Fruit fly (Drosophila melanogaster) whole organism, embryonic: ENCODE data around the gene Rbp4.

ENCODE experiments used
- ATbp ChIP-seq: fragments of 200-800 bp; sonication (Bioruptor generic); optimal IDR thresholded peaks from 2 replicates; lab custom pipeline; 2017; ENCODE audit warnings: missing biosample characterization, mild to moderate bottlenecking, missing genetic modification characterization, missing genetic modification reagents
- CG11093 ChIP-seq: fragments of 200-800 bp; sonication (Bioruptor generic); IDR thresholded peaks from 3 replicates; pipeline ENCODE4 v1.3.6; 2022; ENCODE audit warnings: missing biosample characterization, missing genetic modification characterization
- CG12769 ChIP-seq: fragments of 200-800 bp; sonication (Bioruptor generic); optimal IDR thresholded peaks from 2 replicates; lab custom pipeline; 2019; ENCODE audit warnings: missing biosample characterization, mild to moderate bottlenecking, missing genetic modification characterization, moderate library complexity
- CG13775 ChIP-seq: fragments of 200-800 bp; sonication (Bioruptor generic); optimal IDR thresholded peaks from 3 replicates; lab custom pipeline; 2017; ENCODE audit warnings: missing biosample characterization, mild to moderate bottlenecking, missing genetic modification characterization
- CG14050 ChIP-seq: fragments of 200-800 bp; sonication (Bioruptor generic); IDR thresholded peaks from 3 replicates; pipeline ENCODE4 v1.3.6; 2022; ENCODE audit warnings: missing biosample characterization, missing genetic modification characterization
- CG14710 ChIP-seq: fragments of 200-800 bp; sonication (Bioruptor generic); optimal IDR thresholded peaks from 3 replicates; lab custom pipeline; 2019; ENCODE audit warnings: missing biosample characterization, mild to moderate bottlenecking, missing genetic modification characterization, moderate library complexity
- CG15011 ChIP-seq: fragments of 200-800 bp; sonication (Bioruptor generic); optimal IDR thresholded peaks from 3 replicates; lab custom pipeline; 2018; ENCODE audit warnings: missing biosample characterization, mild to moderate bottlenecking, missing genetic modification characterization
- CG15479 ChIP-seq: fragments of 200-800 bp; sonication (Bioruptor generic); optimal IDR thresholded peaks from 3 replicates; lab custom pipeline; 2019; ENCODE audit warnings: missing biosample characterization, mild to moderate bottlenecking, missing genetic modification characterization, moderate library complexity
- CG15601 ChIP-seq: fragments of 200-800 bp; sonication (Bioruptor generic); optimal IDR thresholded peaks from 3 replicates; lab custom pipeline; 2019; ENCODE audit warnings: missing biosample characterization, mild to moderate bottlenecking, missing genetic modification characterization, moderate library complexity
- CG17912 ChIP-seq: fragments of 200-800 bp; sonication (Bioruptor generic); optimal IDR thresholded peaks from 2 replicates; lab custom pipeline; 2018; ENCODE audit warnings: missing biosample characterization, mild to moderate bottlenecking, missing genetic modification characterization
- CG2199 ChIP-seq: fragments of 200-800 bp; sonication (Bioruptor generic); IDR thresholded peaks from 3 replicates; pipeline ENCODE4 v1.3.6; 2022; ENCODE audit warnings: missing biosample characterization, missing genetic modification characterization
- CG2202 ChIP-seq: fragments of 200-800 bp; sonication (Bioruptor generic); optimal IDR thresholded peaks from 2 replicates; lab custom pipeline; 2018; ENCODE audit warnings: missing biosample characterization, mild to moderate bottlenecking, missing genetic modification characterization
- CG31224 ChIP-seq: fragments of 200-800 bp; sonication (Bioruptor generic); IDR thresholded peaks from 2 replicates; pipeline ENCODE4 v1.3.6; 2022; ENCODE audit warnings: missing biosample characterization, missing genetic modification characterization
- CG33557 ChIP-seq: fragments of 200-800 bp; sonication (Bioruptor generic); optimal IDR thresholded peaks from 2 replicates; lab custom pipeline; 2019; ENCODE audit warnings: missing biosample characterization, mild to moderate bottlenecking, missing genetic modification characterization, moderate library complexity
- CG3995 ChIP-seq: fragments of 200-800 bp; sonication (Bioruptor generic); optimal IDR thresholded peaks from 3 replicates; lab custom pipeline; 2016; ENCODE audit warnings: missing biosample characterization, missing genetic modification characterization
- CG43689 ChIP-seq: fragments of 200-800 bp; sonication (Bioruptor generic); IDR thresholded peaks from 2 replicates; pipeline ENCODE4 v1.3.6; 2022; ENCODE audit warnings: missing biosample characterization, missing genetic modification characterization
- CG4404 ChIP-seq: fragments of 200-800 bp; sonication (Bioruptor generic); IDR thresholded peaks from 2 replicates; pipeline ENCODE4 v1.3.6; 2022; ENCODE audit warnings: missing biosample characterization, missing genetic modification characterization
- CG4730 ChIP-seq: fragments of 200-800 bp; sonication (Bioruptor generic); IDR thresholded peaks from 2 replicates; pipeline ENCODE4 v1.3.6; 2022; ENCODE audit warnings: missing biosample characterization, missing genetic modification characterization
- CG8765 ChIP-seq: fragments of 200-800 bp; sonication (Bioruptor generic); IDR thresholded peaks from 2 replicates; pipeline ENCODE4 v1.3.6; 2022; ENCODE audit warnings: missing biosample characterization, missing genetic modification characterization
- CG9797 ChIP-seq: fragments of 200-800 bp; sonication (Bioruptor generic); optimal IDR thresholded peaks from 3 replicates; lab custom pipeline; 2018; ENCODE audit warnings: missing biosample characterization, mild to moderate bottlenecking, missing genetic modification characterization
- CHES-1-like ChIP-seq: fragments of 200-800 bp; sonication (Bioruptor generic); optimal IDR thresholded peaks from 2 replicates; lab custom pipeline; 2016; ENCODE audit warnings: missing biosample characterization, missing genetic modification characterization
- E2f2 ChIP-seq: fragments of 200-800 bp; sonication (Bioruptor generic); IDR thresholded peaks from 2 replicates; pipeline ENCODE4 v1.3.6; 2022; ENCODE audit warnings: missing biosample characterization, missing genetic modification characterization
- ERR ChIP-seq: fragments of 200-800 bp; sonication (Bioruptor generic); optimal IDR thresholded peaks from 2 replicates; lab custom pipeline; 2016; ENCODE audit warnings: missing biosample characterization, missing genetic modification characterization
- Ets97D ChIP-seq: fragments of 200-800 bp; sonication (Bioruptor generic); optimal IDR thresholded peaks from 3 replicates; lab custom pipeline; 2016; ENCODE audit warnings: missing biosample characterization, missing genetic modification characterization
- Fer1 ChIP-seq: fragments of 200-800 bp; sonication (Bioruptor generic); optimal IDR thresholded peaks from 2 replicates; lab custom pipeline; 2017; ENCODE audit warnings: missing biosample characterization, mild to moderate bottlenecking, missing genetic modification characterization
- Gsc ChIP-seq: fragments of 200-800 bp; sonication (Bioruptor generic); IDR thresholded peaks from 2 replicates; pipeline ENCODE4 v1.3.6; 2022; ENCODE audit warnings: missing biosample characterization, missing genetic modification characterization
- Hr51 ChIP-seq, 2 experiments: fragments of 200-800 bp; sonication (Bioruptor generic); optimal IDR thresholded peaks; 2 replicates in 1 of 2; 3 replicates in 1 of 2; lab custom pipeline; 2016 to 2018; ENCODE audit warnings: missing biosample characterization in 2 of 2, missing genetic modification characterization in 2 of 2, mild to moderate bottlenecking in 1 of 2, moderate library complexity in 1 of 2
- Taf1 ChIP-seq: fragments of 200-800 bp; sonication (Bioruptor generic); IDR thresholded peaks from 2 replicates; pipeline ENCODE4 v1.3.6; 2022; ENCODE audit warnings: missing biosample characterization, missing genetic modification characterization
- ab ChIP-seq: fragments of 200-800 bp; sonication (Bioruptor generic); optimal IDR thresholded peaks from 2 replicates; lab custom pipeline; 2016; ENCODE audit warnings: missing biosample characterization, missing genetic modification characterization
- ap ChIP-seq: fragments of 200-800 bp; sonication (Bioruptor generic); IDR thresholded peaks from 2 replicates; pipeline ENCODE4 v1.3.6; 2022; ENCODE audit warnings: missing biosample characterization, missing genetic modification characterization
- ash1 ChIP-seq: fragments of 200-800 bp; sonication (Bioruptor generic); optimal IDR thresholded peaks from 2 replicates; lab custom pipeline; 2018; ENCODE audit warnings: missing biosample characterization, mild to moderate bottlenecking, missing genetic modification characterization
- danr ChIP-seq: fragments of 200-800 bp; sonication (Bioruptor generic); IDR thresholded peaks from 2 replicates; pipeline ENCODE4 v1.3.6; 2022; ENCODE audit warnings: missing biosample characterization, missing genetic modification characterization
- dimm ChIP-seq: fragments of 200-800 bp; sonication (Bioruptor generic); IDR thresholded peaks from 2 replicates; pipeline ENCODE4 v1.3.6; 2022; ENCODE audit warnings: missing biosample characterization, missing genetic modification characterization
- dm ChIP-seq: fragments of 200-800 bp; sonication (Bioruptor generic); optimal IDR thresholded peaks from 3 replicates; lab custom pipeline; 2016; ENCODE audit warnings: missing biosample characterization, missing genetic modification characterization
- dpn ChIP-seq, 2 experiments: fragments of 200-800 bp; sonication (Bioruptor generic); optimal IDR thresholded peaks; 3 replicates each; lab custom pipeline; 2016; ENCODE audit warnings: missing biosample characterization in 2 of 2, missing genetic modification characterization in 2 of 2
- eyg ChIP-seq: fragments of 200-800 bp; sonication (Bioruptor generic); optimal IDR thresholded peaks from 3 replicates; lab custom pipeline; 2016; ENCODE audit warnings: missing biosample characterization, missing genetic modification characterization
- fd3F ChIP-seq: fragments of 200-800 bp; sonication (Bioruptor generic); optimal IDR thresholded peaks from 2 replicates; lab custom pipeline; 2018; ENCODE audit warnings: missing biosample characterization, mild to moderate bottlenecking, missing genetic modification characterization, moderate library complexity
- fru ChIP-seq: fragments of >200 bp; optimal IDR thresholded peaks from 2 replicates; lab custom pipeline; 2017
- grn ChIP-seq: fragments of 200-800 bp; sonication (Bioruptor generic); optimal IDR thresholded peaks from 3 replicates; lab custom pipeline; 2017; ENCODE audit warnings: missing biosample characterization, missing genetic modification characterization
- gro ChIP-seq: fragments of 200-800 bp; sonication (Bioruptor generic); optimal IDR thresholded peaks from 2 replicates; lab custom pipeline; 2016; ENCODE audit warnings: missing biosample characterization, missing genetic modification characterization
- h ChIP-seq: fragments of >200 bp; optimal IDR thresholded peaks from 2 replicates; lab custom pipeline; 2017
- insv ChIP-seq, 2 experiments: fragments of 200-800 bp; sonication (Bioruptor generic); optimal IDR thresholded peaks; 3 replicates each; lab custom pipeline; 2016 to 2018; ENCODE audit warnings: missing biosample characterization in 2 of 2, missing genetic modification characterization in 2 of 2
- kay ChIP-seq: fragments of 200-800 bp; sonication (Bioruptor generic); optimal IDR thresholded peaks from 2 replicates; lab custom pipeline; 2016; ENCODE audit warnings: missing biosample characterization, missing genetic modification characterization
- mld ChIP-seq: fragments of 200-800 bp; sonication (Bioruptor generic); IDR thresholded peaks from 3 replicates; pipeline ENCODE4 v1.3.6; 2022; ENCODE audit warnings: missing biosample characterization, missing genetic modification characterization; ENCODE audit not compliant: partially characterized antibody
- pho ChIP-seq: fragments of 200-800 bp; sonication (Bioruptor generic); optimal IDR thresholded peaks from 2 replicates; lab custom pipeline; 2016; ENCODE audit warnings: missing biosample characterization, missing genetic modification characterization
- prd ChIP-seq, 3 experiments: fragments of >200 bp in 2 of 3; fragments of 200-800 bp in 1 of 3; sonication (Bioruptor generic) in 1 of 3; optimal IDR thresholded peaks in 2 of 3; IDR thresholded peaks in 1 of 3; 2 replicates in 2 of 3; 3 replicates in 1 of 3; pipeline versions ENCODE4 v1.3.6 to Lab custom; 2017 to 2022; ENCODE audit warnings: missing biosample characterization in 1 of 3, missing genetic modification characterization in 1 of 3
- sisA ChIP-seq: fragments of 200-800 bp; sonication (Bioruptor generic); IDR thresholded peaks from 2 replicates; pipeline ENCODE4 v1.3.6; 2022; ENCODE audit warnings: missing biosample characterization, missing genetic modification characterization
- tio ChIP-seq: fragments of 200-800 bp; sonication (Bioruptor generic); optimal IDR thresholded peaks from 2 replicates; lab custom pipeline; 2017; ENCODE audit warnings: missing biosample characterization, missing genetic modification characterization, inconsistent platforms
- z ChIP-seq: fragments of 200-800 bp; sonication (Bioruptor generic); IDR thresholded peaks from 3 replicates; pipeline ENCODE4 v1.3.6; 2022; ENCODE audit warnings: missing biosample characterization, missing genetic modification characterization

The Rbp4 gene

DNA sequence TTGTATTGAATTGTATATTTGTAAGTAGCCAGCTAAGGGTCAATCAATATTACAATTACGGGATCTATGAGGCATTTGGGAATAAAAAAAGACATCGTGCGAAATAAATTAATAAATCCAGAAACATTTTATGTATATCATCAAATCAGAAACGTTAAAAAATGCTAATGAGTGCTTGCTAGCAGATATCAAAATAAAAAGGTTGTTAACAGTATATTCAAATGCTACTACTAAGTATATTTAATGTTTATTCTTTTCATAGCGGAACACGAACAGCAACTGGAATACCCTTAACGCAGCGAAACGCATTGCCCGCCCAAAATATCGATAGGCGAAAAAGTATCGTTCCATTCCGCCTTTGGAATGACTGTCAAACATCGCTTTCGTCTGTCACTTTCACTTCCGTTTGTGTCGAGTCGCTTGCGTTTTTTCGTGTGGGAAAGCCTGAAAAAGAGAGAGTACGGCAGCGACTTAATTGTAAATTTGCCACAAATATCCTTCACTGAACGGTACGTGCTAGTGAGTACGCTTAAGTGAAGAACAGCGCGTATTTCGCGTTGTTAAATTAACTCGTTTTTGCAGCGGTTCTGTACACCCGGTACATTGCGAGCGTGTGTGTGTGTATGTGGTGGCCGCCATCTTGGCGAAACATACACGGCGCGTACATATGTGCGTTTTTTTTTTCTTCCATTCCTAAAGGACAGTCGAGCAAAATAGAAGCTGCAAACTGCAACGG lies 4.9 kb upstream of the Rbp4 start, which contains the start of gene B52 (continued):
- peak; percentile 35 for TF ChIP-seq CG14710 (tag; lab: Kevin White, UChicago)
- peak; percentile 79 for TF ChIP-seq CG33557 (GFP tag; lab: Kevin White, UChicago)
- 0 out of 2 replicates have a peak, but pooled peaks have one; percentile 16 for TF ChIP-seq CG4404 (GFP tag; lab: Robert Waterston, UW)
- peak; percentile 18 for TF ChIP-seq CG15479 (GFP tag; lab: Kevin White, UChicago)
- 0 out of 2 replicates have a peak, but pooled peaks have one; percentile 26 for TF ChIP-seq CG4730 (GFP tag; lab: Robert Waterston, UW)
- peak; percentile 43 for TF ChIP-seq CG31224 (GFP tag; lab: Robert Waterston, UW)
- peak; percentile 68 for TF ChIP-seq tio (GFP tag; lab: Kevin White, UChicago)
- TF ChIP-seq CG14050 (GFP tag; lab: Robert Waterston, UW): no peak
- TF ChIP-seq CHES-1-like: peak; percentile 49
- TF ChIP-seq gro (GFP tag; lab: Kevin White, UChicago): peak; percentile 39
- TF ChIP-seq CG9797 (GFP tag; lab: Kevin White, UChicago): peak; percentile 31
- peak; percentile 59 for TF ChIP-seq eyg (GFP tag; lab: Kevin White, UChicago)
- TF ChIP-seq insv (GFP tag; optimal IDR thresholded peaks at IDR 0.05; lab: Kevin White, UChicago): peak in 1 of 2 experiments; percentile 38
- peak; percentile 73 for TF ChIP-seq CG12769 (tag; lab: Kevin White, UChicago)
- TF ChIP-seq CG17912 (GFP tag; lab: Kevin White, UChicago): peak; percentile 71
- TF ChIP-seq ERR: peak; percentile 16
- peak; percentile 47; the same call in 2 of the 3 replicates for TF ChIP-seq CG11093 (GFP tag; lab: Robert Waterston, UW)
- TF ChIP-seq CG8765: 0 out of 2 replicates have a peak, but pooled peaks have one; percentile 41
- TF ChIP-seq mld: 0 out of 3 replicates have a peak, but pooled peaks have one; percentile 24
- peak; percentile 16 for TF ChIP-seq ab (GFP tag; lab: Kevin White, UChicago)
- TF ChIP-seq CG2199 (GFP tag; lab: Robert Waterston, UW): 0 out of 3 replicates have a peak, but pooled peaks have one; percentile 35
- TF ChIP-seq ap: no peak; the same call in 1 of the 2 replicates
- TF ChIP-seq Fer1 (GFP tag; lab: Kevin White, UChicago): peak; percentile 85
- no peak for TF ChIP-seq CG43689 (GFP tag; lab: Robert Waterston, UW)
- peak; percentile 80 for TF ChIP-seq dm
- TF ChIP-seq h (lab: Kevin White, UChicago): no peak
- TF ChIP-seq CG3995 (GFP tag; lab: Kevin White, UChicago): peak; percentile 51
- peak; percentile 50; the same call in 1 of the 2 replicates for TF ChIP-seq E2f2 (GFP tag; lab: Robert Waterston, UW)
- TF ChIP-seq z (GFP tag; lab: Robert Waterston, UW): no peak
- TF ChIP-seq grn: no peak
- TF ChIP-seq Gsc (GFP tag; lab: Robert Waterston, UW): no peak; the same call in 1 of the 2 replicates
- TF ChIP-seq Hr51 (GFP tag; optimal IDR thresholded peaks at IDR 0.05; lab: Kevin White, UChicago): peak in 1 of 2 experiments; percentile 0
- TF ChIP-seq CG15601 (tag; lab: Kevin White, UChicago): peak; percentile 34
- peak; percentile 25 for TF ChIP-seq ash1 (GFP tag; lab: Kevin White, UChicago)
- no peak for TF ChIP-seq danr (GFP tag; lab: Robert Waterston, UW)
- no peak for TF ChIP-seq fru (lab: Kevin White, UChicago)
- TF ChIP-seq dimm (GFP tag; lab: Robert Waterston, UW): no peak
- TF ChIP-seq CG2202 (tag; lab: Kevin White, UChicago): peak; percentile 39
- peak; percentile 54 for TF ChIP-seq ATbp
- TF ChIP-seq fd3F (GFP tag; lab: Kevin White, UChicago): peak; percentile 34
- TF ChIP-seq CG13775 (GFP tag; lab: Kevin White, UChicago): peak; percentile 66
- TF ChIP-seq sisA (GFP tag; lab: Robert Waterston, UW): peak; percentile 62
- TF ChIP-seq prd (optimal IDR thresholded peaks at IDR 0.05; lab: Kevin White, UChicago): no peak
- TF ChIP-seq prd (GFP tag; IDR thresholded peaks at IDR 0.05; lab: Robert Waterston, UW): peak; percentile 66
- no peak for TF ChIP-seq kay (GFP tag; lab: Kevin White, UChicago)
- no peak; the same call in 1 of the 2 replicates for TF ChIP-seq Taf1 (GFP tag; lab: Robert Waterston, UW)
- TF ChIP-seq dpn (GFP tag; optimal IDR thresholded peaks at IDR 0.05; lab: Kevin White, UChicago): peak; percentile 32 to 51
- peak; percentile 54 for TF ChIP-seq pho (GFP tag; lab: Kevin White, UChicago)
- TF ChIP-seq Ets97D: peak; percentile 99
- TF ChIP-seq CG15011 (GFP tag; lab: Kevin White, UChicago): peak; percentile 51
